Fruit fly (Drosophila melanogaster): ENCODE data around the gene Cen.

The Cen gene

dm6 chr2L:20661071-20661470 is 20.6 kb downstream of the Cen start (continued):
- TF ChIP-seq Blimp-1 (GFP tag; optimal IDR thresholded peaks at IDR 0.05) (no peak), Ada2b (GFP tag; IDR thresholded peaks at IDR 0.05) (0 out of 2 replicates have a peak, but pooled peaks have one; percentile 14), fd64A (GFP tag; optimal IDR thresholded peaks at IDR 0.05) (no peak), CG4282 (GFP tag; optimal IDR thresholded peaks at IDR 0.05) (no peak), lab (GFP tag; optimal IDR thresholded peaks at IDR 0.05) (no peak), MBD-R2 (GFP tag; IDR thresholded peaks at IDR 0.05) (no peak), Tbp (GFP tag; optimal IDR thresholded peaks at IDR 0.05) (no peak), Asciz (GFP tag; optimal IDR thresholded peaks at IDR 0.05) (no peak), CG8478 (optimal IDR thresholded peaks at IDR 0.05) (no peak), Rfx (GFP tag; IDR thresholded peaks at IDR 0.05) (peak; percentile 25; the same call in 1 of the 2 replicates), onecut (GFP tag; IDR thresholded peaks at IDR 0.05) (no peak), D19A (tag; optimal IDR thresholded peaks at IDR 0.05) (no peak), Hmx (GFP tag; optimal IDR thresholded peaks at IDR 0.05) (no peak), chn (GFP tag; optimal IDR thresholded peaks at IDR 0.05) (no peak), Drgx (GFP tag; IDR thresholded peaks at IDR 0.05) (0 out of 2 replicates have a peak, but pooled peaks have one; percentile 12), sob (GFP tag; IDR thresholded peaks at IDR 0.05) (no peak), CG32772 (GFP tag; IDR thresholded peaks at IDR 0.05) (no peak), Hey (tag; optimal IDR thresholded peaks at IDR 0.05) (no peak), CG12071 (GFP tag; optimal IDR thresholded peaks at IDR 0.05) (no peak), unc-4 (GFP tag; IDR thresholded peaks at IDR 0.05; ENCODE audit: partially characterized antibody) (no peak), slbo (GFP tag; IDR thresholded peaks at IDR 0.05) (0 out of 2 replicates have a peak, but pooled peaks have one; percentile 37), da (GFP tag; optimal IDR thresholded peaks at IDR 0.05) (no peak), Hr78 (GFP tag; optimal IDR thresholded peaks at IDR 0.05) (no peak), gsb-n (tag; optimal IDR thresholded peaks at IDR 0.05) (no peak)

dm6 chr2L:20656110-20656509 is 25.5 kb downstream of the Cen start, which contains the start of the genes brun and CG2614:
Gene brun, minus strand, starts transcription at chr2L:20656178.
Gene CG2614, plus strand, starts transcription at chr2L:20656426.
- TF ChIP-seq chm (GFP tag; IDR thresholded peaks at IDR 0.05) (no peak), CG4282 (GFP tag; optimal IDR thresholded peaks at IDR 0.05) (peak; percentile 24), Aef1 (GFP tag; IDR thresholded peaks at IDR 0.05) (peak; percentile 80), ro (GFP tag; IDR thresholded peaks at IDR 0.05) (peak; percentile 41; the same call in 1 of the 2 replicates), Lhr (GFP tag; optimal IDR thresholded peaks at IDR 0.05) (peak; percentile 83), Blimp-1 (GFP tag; optimal IDR thresholded peaks at IDR 0.05) (no peak), CG10959 (GFP tag; IDR thresholded peaks at IDR 0.05) (0 out of 2 replicates have a peak, but pooled peaks have one; percentile 20), CG5953 (GFP tag; IDR thresholded peaks at IDR 0.05) (0 out of 2 replicates have a peak, but pooled peaks have one; percentile 29), Hr3 (GFP tag; optimal IDR thresholded peaks at IDR 0.05) (peak; percentile 70), CG1233 (GFP tag; optimal IDR thresholded peaks at IDR 0.05) (no peak), trh (GFP tag; optimal IDR thresholded peaks at IDR 0.05) (peak; percentile 31), Trl (optimal IDR thresholded peaks at IDR 0.05) (no peak), Trl (GFP tag; optimal IDR thresholded peaks at IDR 0.05) (peak; percentile 74), ssp (GFP tag; IDR thresholded peaks at IDR 0.05) (peak; percentile 72), CG12659 (GFP tag; optimal IDR thresholded peaks at IDR 0.05) (peak; percentile 82), tio (GFP tag; optimal IDR thresholded peaks at IDR 0.05) (no peak), CG6272 (GFP tag; IDR thresholded peaks at IDR 0.05) (peak; percentile 82), NC2β (GFP tag; optimal IDR thresholded peaks at IDR 0.05) (peak; percentile 59), CG11560 (tag; IDR thresholded peaks at IDR 0.05) (peak; percentile 66), Xbp1 (GFP tag; optimal IDR thresholded peaks at IDR 0.05) (peak; percentile 83), emc (GFP tag; optimal IDR thresholded peaks at IDR 0.05) (peak; percentile 54), CG18011 (GFP tag; optimal IDR thresholded peaks at IDR 0.05) (peak; percentile 12), Dip3 (GFP tag; optimal IDR thresholded peaks at IDR 0.05) (peak; percentile 79), tx (GFP tag; optimal IDR thresholded peaks at IDR 0.05) (peak; percentile 61), peb (GFP tag; IDR thresholded peaks at IDR 0.05) (peak; percentile 26; the same call in 1 of the 2 replicates), CG5245 (GFP tag; optimal IDR thresholded peaks at IDR 0.05) (peak; percentile 59), Hsf (GFP tag; optimal IDR thresholded peaks at IDR 0.05) (peak; percentile 79), CG30020 (tag; optimal IDR thresholded peaks at IDR 0.05) (peak; percentile 61), ttk (GFP tag; IDR thresholded peaks at IDR 0.05) (peak; percentile 38; the same call in 1 of the 2 replicates), crp (GFP tag; optimal IDR thresholded peaks at IDR 0.05) (peak in 1 of 2 experiments; percentile 65)

Measured in whole organism, embryonic.